Fruit fly (Drosophila melanogaster): Measurements from ENCODE around the gene CG32755.

CG32755 gene

DNA sequence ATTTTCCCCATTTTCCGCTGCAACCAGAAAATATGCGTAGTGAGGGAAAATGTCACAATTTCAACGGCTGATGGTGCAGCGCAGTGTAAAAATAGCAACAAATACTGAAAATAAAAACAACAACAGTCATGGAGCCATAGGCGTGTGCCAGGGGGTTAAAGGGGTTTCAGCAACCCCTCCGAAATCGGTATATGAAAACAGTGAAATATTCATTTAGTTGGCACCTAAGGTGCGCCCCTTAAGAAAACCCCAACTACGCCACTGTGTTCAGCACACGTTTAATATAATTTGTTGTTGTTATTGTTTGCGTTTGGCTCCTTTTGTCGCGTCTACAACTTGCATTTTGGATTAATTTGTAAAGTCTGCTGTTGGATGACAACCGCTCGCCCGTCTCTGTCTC, 22.0 kb downstream of the CG32755 start (continued):
- TF ChIP-seq D19A (tag; optimal IDR thresholded peaks at IDR 0.05) (peak; percentile 18), so (GFP tag; IDR thresholded peaks at IDR 0.05) (peak; percentile 47; the same call in 1 of the 3 replicates), CG11398 (GFP tag; optimal IDR thresholded peaks at IDR 0.05) (no peak), sd (tag; optimal IDR thresholded peaks at IDR 0.05) (no peak), CG4617 (GFP tag; optimal IDR thresholded peaks at IDR 0.05; ENCODE audit: borderline replicate concordance) (no peak), vfl (GFP tag; optimal IDR thresholded peaks at IDR 0.05) (no peak), CG8290 (GFP tag; optimal IDR thresholded peaks at IDR 0.05) (no peak), CG8290 (tag; optimal IDR thresholded peaks at IDR 0.05) (peak in 1 of 2 experiments; percentile 20), CG1603 (tag; optimal IDR thresholded peaks at IDR 0.05) (peak; percentile 67), crol (GFP tag; IDR thresholded peaks at IDR 0.05) (0 out of 2 replicates have a peak, but pooled peaks have one; percentile 21), run (tag; optimal IDR thresholded peaks at IDR 0.05) (no peak), CG32767 (GFP tag; IDR thresholded peaks at IDR 0.05) (no peak), wek (GFP tag; optimal IDR thresholded peaks at IDR 0.05) (no peak), tgo (GFP tag; IDR thresholded peaks at IDR 0.05) (no peak), Sox102F (GFP tag; optimal IDR thresholded peaks at IDR 0.05) (peak; percentile 60), CG1529 (GFP tag; optimal IDR thresholded peaks at IDR 0.05) (peak; percentile 7), Atf6 (GFP tag; IDR thresholded peaks at IDR 0.05) (0 out of 2 replicates have a peak, but pooled peaks have one; percentile 19), Hsf (GFP tag; optimal IDR thresholded peaks at IDR 0.05) (peak; percentile 48), CG8089 (GFP tag; optimal IDR thresholded peaks at IDR 0.05) (peak; percentile 17), fd96Cb (tag; optimal IDR thresholded peaks at IDR 0.05) (peak; percentile 47)

DNA sequence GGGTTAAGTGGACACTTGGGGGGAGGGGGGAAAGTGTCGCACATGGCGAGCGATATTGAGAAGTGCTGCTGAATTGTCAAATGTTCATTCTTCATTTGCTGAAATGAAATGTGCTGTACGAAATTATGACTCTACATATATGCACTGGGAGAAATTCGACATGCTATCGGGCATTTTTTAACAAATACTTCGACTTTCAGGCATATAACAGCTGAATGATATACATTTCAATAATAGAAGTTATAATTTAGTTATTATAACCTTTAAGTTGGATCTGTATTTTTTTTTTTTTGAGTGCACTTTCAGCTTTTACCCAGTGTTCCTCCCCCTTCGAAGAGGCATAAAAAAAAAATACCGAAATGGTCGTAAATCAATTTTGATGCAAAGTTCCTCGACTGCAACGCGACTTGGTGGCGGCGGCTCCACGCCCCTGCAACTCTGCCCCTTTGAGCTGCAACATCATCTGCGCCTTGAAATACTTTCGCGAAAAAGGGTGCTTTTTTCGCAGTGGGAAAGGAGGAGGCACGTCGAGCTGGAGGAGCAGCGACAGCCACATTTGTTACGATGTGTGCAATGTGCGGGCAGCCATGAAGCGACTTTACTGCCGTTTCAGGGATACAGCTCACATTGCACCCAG, 23.5 kb downstream of the CG32755 start:
- TF ChIP-seq CG17359 (tag; optimal IDR thresholded peaks at IDR 0.05) (peak; percentile 28), Trl (optimal IDR thresholded peaks at IDR 0.05) (no peak), Trl (GFP tag; optimal IDR thresholded peaks at IDR 0.05) (no peak), lilli (GFP tag; optimal IDR thresholded peaks at IDR 0.05) (no peak), CG13424 (tag; optimal IDR thresholded peaks at IDR 0.05) (no peak), B-H1 (GFP tag; IDR thresholded peaks at IDR 0.05) (no peak), stwl (tag; optimal IDR thresholded peaks at IDR 0.05) (no peak), lov (optimal IDR thresholded peaks at IDR 0.05) (no peak), lov (GFP tag; IDR thresholded peaks at IDR 0.05) (no peak), sob (GFP tag; IDR thresholded peaks at IDR 0.05) (peak; percentile 27; the same call in 1 of the 2 replicates), Scr (GFP tag; IDR thresholded peaks at IDR 0.05; ENCODE audit: partially characterized antibody) (no peak), D19A (tag; optimal IDR thresholded peaks at IDR 0.05) (no peak), h (optimal IDR thresholded peaks at IDR 0.05) (no peak), CG6854 (GFP tag; optimal IDR thresholded peaks at IDR 0.05) (no peak), ATbp (GFP tag; optimal IDR thresholded peaks at IDR 0.05) (peak; percentile 15), dmrt99B (tag; optimal IDR thresholded peaks at IDR 0.05) (peak; percentile 43), org-1 (GFP tag; optimal IDR thresholded peaks at IDR 0.05) (no peak), CG6689 (GFP tag; IDR thresholded peaks at IDR 0.05) (peak; percentile 62), Camta (GFP tag; optimal IDR thresholded peaks at IDR 0.05) (no peak), Spps (tag; optimal IDR thresholded peaks at IDR 0.05) (peak; percentile 29), CG6791 (GFP tag; IDR thresholded peaks at IDR 0.05; ENCODE audit: partially characterized antibody) (no peak), CG8388 (GFP tag; optimal IDR thresholded peaks at IDR 0.05) (peak; percentile 36), tx (GFP tag; optimal IDR thresholded peaks at IDR 0.05) (no peak), CG10543 (GFP tag; optimal IDR thresholded peaks at IDR 0.05) (no peak), Med (GFP tag) (peak; percentile 76), CG15479 (GFP tag; optimal IDR thresholded peaks at IDR 0.05) (no peak), CG4424 (GFP tag; optimal IDR thresholded peaks at IDR 0.05) (peak; percentile 58), jing (GFP tag; optimal IDR thresholded peaks at IDR 0.05) (peak; percentile 9), seq (GFP tag; IDR thresholded peaks at IDR 0.05) (peak; percentile 46; the same call in 1 of the 2 replicates), ara (GFP tag; IDR thresholded peaks at IDR 0.05) (peak; percentile 50; the same call in 1 of the 2 replicates), CG12104 (GFP tag; optimal IDR thresholded peaks at IDR 0.05) (no peak), CG4360 (GFP tag; IDR thresholded peaks at IDR 0.05) (no peak), CG7928 (GFP tag; optimal IDR thresholded peaks at IDR 0.05) (no peak)

All from whole organism, embryonic.